Fruit fly (Drosophila melanogaster): Measurements from ENCODE around the gene aspr.
"Not testable (repeated sequence)": the region's sequence is repeated elsewhere in the genome, so short reads cannot be mapped to it uniquely, and the experiment has no call there.

The aspr gene

DNA sequence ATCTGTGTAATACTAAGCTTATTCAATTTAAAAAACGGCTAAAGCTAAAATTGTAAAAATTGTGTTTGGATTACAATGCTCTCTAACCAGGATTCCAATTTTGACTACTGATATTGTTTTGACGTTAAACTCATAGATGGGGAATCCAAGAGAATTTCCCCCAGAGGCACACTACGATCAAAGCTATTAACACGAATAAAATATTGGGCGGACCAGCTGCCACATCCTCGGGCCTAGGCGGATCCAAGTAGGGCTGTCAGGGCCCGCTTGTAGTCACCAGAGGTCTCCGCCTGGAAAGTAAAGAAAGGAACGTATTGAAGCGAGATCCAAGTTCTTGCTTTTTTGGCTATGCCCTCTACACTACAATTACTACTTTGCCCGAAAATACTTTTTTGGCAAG is 46.2 kb downstream of the aspr start, which contains the start of gene Sdic3:
Sdic3 (minus strand) TSS at position 101 of the 400 bp plus-strand sequence.
- not testable (repeated sequence) for TF ChIP-seq NC2β (GFP tag; optimal IDR thresholded peaks at IDR 0.05); CG11723 (GFP tag; optimal IDR thresholded peaks at IDR 0.05); dmrt11E (tag; optimal IDR thresholded peaks at IDR 0.05)

dm6 chrX:20201833-20202232 is 53.9 kb downstream of the aspr start, which contains the start of gene SdicA:
TSS of gene SdicA (minus strand) at chrX:20201933.
- not testable (repeated sequence) for TF ChIP-seq hbn (GFP tag; IDR thresholded peaks at IDR 0.05; ENCODE audit: partially characterized antibody); CG4328 (GFP tag; optimal IDR thresholded peaks at IDR 0.05); zf30C (GFP tag; optimal IDR thresholded peaks at IDR 0.05)

All from whole organism, embryonic.